Worm (Caenorhabditis elegans) whole organism, midembryonic: ENCODE measurements around the gene trpp-11.

Experiments used
- T22C8.4 ChIP-seq: fragments of 200-800 bp; sonication (Bioruptor generic); IDR thresholded peaks from 2 replicates; pipeline ENCODE4 v1.3.6; 2022; ENCODE audit warnings: missing genetic modification characterization, missing compliant biosample characterization
- flt-1 ChIP-seq: fragments of 200-800 bp; sonication (Bioruptor generic); IDR thresholded peaks from 2 replicates; pipeline ENCODE4 v1.3.6; 2022; ENCODE audit warnings: missing genetic modification characterization, missing compliant biosample characterization
- klf-2 ChIP-seq: fragments of 200-800 bp; sonication (Bioruptor generic); conservative IDR thresholded peaks from 2 replicates; pipeline ENCODE4 v1.3.6; 2022; ENCODE audit warnings: missing genetic modification reagents, missing genetic modification characterization, missing compliant biosample characterization
- ztf-23 ChIP-seq: fragments of 200-800 bp; sonication (Bioruptor generic); IDR thresholded peaks from 2 replicates; pipeline ENCODE4 v1.3.6; 2022; ENCODE audit warnings: missing genetic modification reagents, missing genetic modification characterization, missing compliant biosample characterization

ce11 chrIII:832855-833504, 38.0 kb downstream of the trpp-11 start, which contains the start of gene zip-2:
- TF ChIP-seq T22C8.4 (GFP tag; lab: Robert Waterston, UW) (no peak), flt-1 (GFP tag; lab: Robert Waterston, UW) (no peak), ztf-23 (GFP tag; lab: Robert Waterston, UW) (no peak), klf-2 (GFP tag; lab: Robert Waterston, UW) (no peak)
